Worm (Caenorhabditis elegans): ENCODE data around the gene iff-1.

Gene iff-1

ce11 chrIII:9717243-9717642 lies 29.8 kb downstream of the iff-1 start (continued):
- TF ChIP-seq hlh-4 (tag; optimal IDR thresholded peaks at IDR 0.05) (no peak), nhr-85 (tag) (peak; percentile 88), skn-1 (tag; optimal IDR thresholded peaks at IDR 0.05) (no peak), efl-1 (optimal IDR thresholded peaks at IDR 0.05) (peak; percentile 35 to 59), efl-1 (GFP tag; optimal IDR thresholded peaks at IDR 0.05 in 1 of 2) (peak; percentile 37 to 97), C16A3.4 (tag; optimal IDR thresholded peaks at IDR 0.05) (no peak), fkh-8 (tag; optimal IDR thresholded peaks at IDR 0.05) (no peak), lir-3 (tag; optimal IDR thresholded peaks at IDR 0.05; ENCODE audit: poor library complexity) (peak; percentile 31), C04F5.9 (tag; optimal IDR thresholded peaks at IDR 0.05) (peak; percentile 43), sptf-1 (tag; optimal IDR thresholded peaks at IDR 0.05) (no peak), ceh-88 (GFP tag; IDR thresholded peaks at IDR 0.05) (peak; percentile 62; the same call in 1 of the 2 replicates), dsc-1 (tag; optimal IDR thresholded peaks at IDR 0.05) (peak; percentile 81), grh-1 (GFP tag; IDR thresholded peaks at IDR 0.05) (peak; percentile 62), aha-1 (tag; optimal IDR thresholded peaks at IDR 0.05) (no peak), lsy-2 (tag; optimal IDR thresholded peaks at IDR 0.05) (peak; percentile 32 to 69), lin-35 (GFP tag; optimal IDR thresholded peaks at IDR 0.05) (peak in 1 of 2 experiments; percentile 69), isw-1 (GFP tag; IDR thresholded peaks at IDR 0.05) (no peak), nhr-28 (tag; optimal IDR thresholded peaks at IDR 0.05) (no peak), swsn-7 (tag; optimal IDR thresholded peaks at IDR 0.05) (peak; percentile 78), nhr-11 (tag; optimal IDR thresholded peaks at IDR 0.05) (no peak), lin-39 (tag; optimal IDR thresholded peaks at IDR 0.05) (peak; percentile 56), ets-5 (GFP tag; IDR thresholded peaks at IDR 0.05) (no peak), aly-2 (tag; optimal IDR thresholded peaks at IDR 0.05) (peak; percentile 77), nhr-71 (tag; optimal IDR thresholded peaks at IDR 0.05) (peak; percentile 89), ztf-4 (tag; optimal IDR thresholded peaks at IDR 0.05) (peak; percentile 24), unc-98 (GFP tag; IDR thresholded peaks at IDR 0.05) (no peak; the same call in 1 of the 2 replicates), snu-23 (GFP tag; optimal IDR thresholded peaks at IDR 0.05) (peak; percentile 81), nhr-19 (GFP tag; conservative IDR thresholded peaks at IDR 0.05) (peak; percentile 88), lin-13 (GFP tag; optimal IDR thresholded peaks at IDR 0.05) (no peak), snpc-4 (tag; optimal IDR thresholded peaks at IDR 0.05) (peak; percentile 99), pqm-1 (tag; optimal IDR thresholded peaks at IDR 0.05) (no peak), fkh-4 (tag; optimal IDR thresholded peaks at IDR 0.05; ENCODE audit: borderline replicate concordance) (no peak)

DNA sequence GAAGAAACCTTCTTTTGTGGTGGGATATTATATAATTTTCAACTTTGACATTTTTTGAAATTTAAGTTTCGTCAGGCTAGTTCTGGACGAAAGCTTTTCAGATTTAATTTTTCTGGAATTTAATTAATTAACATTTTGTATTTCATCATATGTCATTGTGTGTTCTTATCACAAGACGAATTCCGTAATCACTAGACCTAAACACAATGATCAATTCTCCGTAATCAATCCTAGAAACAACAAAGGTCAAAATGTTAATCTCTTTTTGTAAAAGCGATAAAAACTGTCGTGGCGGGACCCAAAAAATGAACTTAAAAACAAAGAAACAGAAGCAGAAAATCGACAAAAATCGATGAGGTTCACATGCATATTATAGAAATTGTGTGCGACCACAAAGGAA lies 32.3 kb downstream of the iff-1 start:
- TF ChIP-seq snu-23 (GFP tag; optimal IDR thresholded peaks at IDR 0.05) (no peak), ceh-63 (GFP tag; optimal IDR thresholded peaks at IDR 0.05) (no peak), elt-2 (tag; optimal IDR thresholded peaks at IDR 0.05) (peak; percentile 50), aha-1 (tag; optimal IDR thresholded peaks at IDR 0.05) (no peak), sptf-1 (tag; optimal IDR thresholded peaks at IDR 0.05) (no peak), nhr-12 (tag; optimal IDR thresholded peaks at IDR 0.05) (no peak), aly-2 (tag; optimal IDR thresholded peaks at IDR 0.05) (no peak), ceh-8 (GFP tag; optimal IDR thresholded peaks at IDR 0.05) (no peak), nhr-71 (tag; optimal IDR thresholded peaks at IDR 0.05) (peak; percentile 29), snpc-4 (tag; optimal IDR thresholded peaks at IDR 0.05) (no peak), nhr-76 (tag; optimal IDR thresholded peaks at IDR 0.05) (no peak)

- TF ChIP-seq fkh-8 (tag; optimal IDR thresholded peaks at IDR 0.05), result no peak
- TF ChIP-seq elt-2 (tag; optimal IDR thresholded peaks at IDR 0.05), result peak; percentile 34
These were observed 33.1 kb downstream of the iff-1 start, which contains the start of gene ncx-6 for ce11 chrIII:9713862-9714261. TSS of gene ncx-6 (minus strand) at chrIII:9713949.

- TF ChIP-seq nhr-12 (tag; optimal IDR thresholded peaks at IDR 0.05) (no peak), jun-1 (tag; optimal IDR thresholded peaks at IDR 0.05) (no peak), aly-2 (tag; optimal IDR thresholded peaks at IDR 0.05) (no peak), dpl-1 (GFP tag; optimal IDR thresholded peaks at IDR 0.05) (no peak), unc-130 (tag; optimal IDR thresholded peaks at IDR 0.05) (no peak), mab-9 (GFP tag; IDR thresholded peaks at IDR 0.05) (no peak), fos-1 (tag; optimal IDR thresholded peaks at IDR 0.05) (no peak), mdl-1 (tag; optimal IDR thresholded peaks at IDR 0.05) (no peak), nhr-237 (tag; optimal IDR thresholded peaks at IDR 0.05) (no peak), nhr-90 (tag; optimal IDR thresholded peaks at IDR 0.05; ENCODE audit: poor library complexity) (no peak), nhr-19 (GFP tag; conservative IDR thresholded peaks at IDR 0.05) (no peak), lin-35 (GFP tag; optimal IDR thresholded peaks at IDR 0.05) (no peak), egl-13 (tag; optimal IDR thresholded peaks at IDR 0.05) (no peak), unc-62 (GFP tag; optimal IDR thresholded peaks at IDR 0.05) (no peak), mef-2 (tag; optimal IDR thresholded peaks at IDR 0.05) (no peak), snu-23 (GFP tag; optimal IDR thresholded peaks at IDR 0.05) (no peak), nhr-71 (tag; optimal IDR thresholded peaks at IDR 0.05) (no peak)
These were observed 33.8 kb downstream of the iff-1 start for ce11 chrIII:9713182-9713581.

Data from whole organism, L1 larva.